Worm (Caenorhabditis elegans) whole organism, L3 larva: ENCODE data around the gene W08E12.4.

Experiments
- R02D3.7 ChIP-seq: fragments of 150-350 bp; optimal IDR thresholded peaks from 2 replicates; lab custom pipeline; 2014; ENCODE audit warnings: missing biosample characterization, missing genetic modification characterization
- ama-1 ChIP-seq: fragments of 150-350 bp; optimal IDR thresholded peaks from 2 replicates; lab custom pipeline; 2018
- fkh-10 ChIP-seq: sonication (generic microtip); optimal IDR thresholded peaks from 2 replicates; lab custom pipeline; 2017; ENCODE audit warnings: missing biosample characterization, missing genetic modification reagents, missing genetic modification characterization
- jun-1 ChIP-seq: fragments of 150-350 bp; optimal IDR thresholded peaks from 2 replicates; lab custom pipeline; 2014; ENCODE audit warnings: missing biosample characterization, missing genetic modification reagents, missing genetic modification characterization
- lin-39 ChIP-seq: fragments of 150-350 bp; optimal IDR thresholded peaks from 2 replicates; lab custom pipeline; 2018; ENCODE audit warnings: missing biosample characterization, missing genetic modification reagents, missing genetic modification characterization
- lsy-12 ChIP-seq: sonication (generic microtip); optimal IDR thresholded peaks from 2 replicates; lab custom pipeline; 2016; ENCODE audit warnings: mild to moderate bottlenecking, missing genetic modification characterization, missing compliant biosample characterization
- nfya-1 ChIP-seq: sonication (generic microtip); optimal IDR thresholded peaks from 2 replicates; lab custom pipeline; 2017; ENCODE audit warnings: missing genetic modification characterization, mild to moderate bottlenecking, missing compliant biosample characterization, antibody characterized with exemption, moderate library complexity; ENCODE audit not compliant: insufficient read depth
- nhr-12 ChIP-seq: fragments of 150-350 bp; optimal IDR thresholded peaks from 2 replicates; lab custom pipeline; 2014; ENCODE audit warnings: missing biosample characterization, missing genetic modification characterization
- nhr-23 ChIP-seq: fragments of 150-350 bp; optimal IDR thresholded peaks from 2 replicates; lab custom pipeline; 2014; ENCODE audit warnings: missing biosample characterization, missing genetic modification reagents, missing genetic modification characterization
- nhr-28 ChIP-seq: fragments of 150-350 bp; optimal IDR thresholded peaks from 2 replicates; lab custom pipeline; 2014; ENCODE audit warnings: missing biosample characterization, missing genetic modification characterization
- skn-1 ChIP-seq: fragments of 150-350 bp; optimal IDR thresholded peaks from 2 replicates; lab custom pipeline; 2014; ENCODE audit warnings: missing biosample characterization, missing genetic modification characterization
- snpc-4 ChIP-seq: fragments of 150-350 bp; optimal IDR thresholded peaks from 2 replicates; lab custom pipeline; 2014; ENCODE audit warnings: missing biosample characterization, missing genetic modification characterization

- TF ChIP-seq nhr-12 (tag; lab: Kevin White, UChicago) (no peak), ama-1 (no peak), nfya-1 (no peak), nhr-23 (tag; lab: Kevin White, UChicago) (no peak), R02D3.7 (tag; lab: Kevin White, UChicago) (no peak), snpc-4 (tag; lab: Kevin White, UChicago) (no peak), fkh-10 (GFP tag; lab: Kevin White, UChicago) (no peak), skn-1 (tag; lab: Kevin White, UChicago) (no peak), jun-1 (tag; lab: Kevin White, UChicago) (no peak), lsy-12 (tag; lab: Kevin White, UChicago) (no peak), nhr-28 (tag; lab: Kevin White, UChicago) (no peak), lin-39 (no peak)
These were observed 46.2 kb downstream of the W08E12.4 start for ce11 chrIV:3348334-3348733.
